Worm (Caenorhabditis elegans) whole organism, L1 larva: ENCODE measurements around the gene W03H9.2.

Experiments
- C16A3.4 ChIP-seq: fragments of 150-350 bp; optimal IDR thresholded peaks from 2 replicates; lab custom pipeline; 2014; ENCODE audit warnings: missing biosample characterization, missing genetic modification characterization
- C34B4.2 ChIP-seq: sonication (generic microtip); optimal IDR thresholded peaks from 2 replicates; lab custom pipeline; 2017; ENCODE audit warnings: mild to moderate bottlenecking, missing genetic modification characterization, missing compliant biosample characterization
- Y116A8C.19 ChIP-seq: sonication (generic microtip); optimal IDR thresholded peaks from 2 replicates; lab custom pipeline; 2016; ENCODE audit warnings: missing compliant biosample characterization, missing genetic modification characterization, borderline replicate concordance
- aly-2 ChIP-seq: fragments of 150-350 bp; optimal IDR thresholded peaks from 2 replicates; lab custom pipeline; 2014; ENCODE audit warnings: missing biosample characterization, missing genetic modification characterization
- ama-1 ChIP-seq: fragments of 150-350 bp; optimal IDR thresholded peaks from 2 replicates; lab custom pipeline; 2014
- blmp-1 ChIP-seq: fragments of 150-350 bp; optimal IDR thresholded peaks from 2 replicates; lab custom pipeline; 2014; ENCODE audit warnings: missing biosample characterization, missing genetic modification characterization
- dpl-1 ChIP-seq, 3 experiments: fragments of 150-350 bp in 2 of 3; sonication (generic microtip) in 1 of 3; optimal IDR thresholded peaks; 2 replicates each; lab custom pipeline; 2014 to 2017; ENCODE audit warnings: missing biosample characterization in 3 of 3, missing genetic modification characterization in 3 of 3, missing genetic modification reagents in 3 of 3
- dsc-1 ChIP-seq: sonication (generic microtip); optimal IDR thresholded peaks from 2 replicates; lab custom pipeline; 2016; ENCODE audit warnings: mild to moderate bottlenecking, missing genetic modification characterization, missing compliant biosample characterization
- efl-1 ChIP-seq, 4 experiments: fragments of 150-350 bp; optimal IDR thresholded peaks in 3 of 4; peaks in 1 of 4; 1 replicate in 1 of 4; 2 replicates in 3 of 4; lab custom pipeline; 2014; ENCODE audit warnings: missing biosample characterization in 2 of 4, missing genetic modification characterization in 2 of 4, missing genetic modification reagents in 2 of 4
- efl-3 ChIP-seq: fragments of 200-800 bp; sonication (Bioruptor generic); optimal IDR thresholded peaks from 2 replicates; lab custom pipeline; 2018; ENCODE audit warnings: mild to moderate bottlenecking, missing genetic modification characterization, missing compliant biosample characterization
- egl-27 ChIP-seq, 2 experiments: fragments of 150-350 bp in 1 of 2; sonication (generic microtip); optimal IDR thresholded peaks; 3 replicates each; lab custom pipeline; 2017 to 2018; ENCODE audit warnings: missing biosample characterization in 2 of 2, missing genetic modification characterization in 2 of 2, missing genetic modification reagents in 2 of 2
- elt-2 ChIP-seq: sonication (generic microtip); optimal IDR thresholded peaks from 2 replicates; lab custom pipeline; 2016; ENCODE audit warnings: missing genetic modification characterization, mild to moderate bottlenecking, inconsistent platforms, missing compliant biosample characterization, missing genetic modification reagents
- fkh-10 ChIP-seq: sonication (generic microtip); optimal IDR thresholded peaks from 2 replicates; lab custom pipeline; 2017; ENCODE audit warnings: missing biosample characterization, missing genetic modification reagents, missing genetic modification characterization
- fkh-8 ChIP-seq: sonication (generic microtip); optimal IDR thresholded peaks from 2 replicates; lab custom pipeline; 2016; ENCODE audit warnings: mild to moderate bottlenecking, missing genetic modification characterization, missing compliant biosample characterization
- hlh-17 ChIP-seq: fragments of 200-800 bp; sonication (Bioruptor generic); optimal IDR thresholded peaks from 2 replicates; lab custom pipeline; 2018; ENCODE audit warnings: missing genetic modification characterization, mild to moderate bottlenecking, missing compliant biosample characterization, moderate library complexity, borderline replicate concordance
- hlh-4 ChIP-seq: sonication (generic microtip); optimal IDR thresholded peaks from 2 replicates; lab custom pipeline; 2016; ENCODE audit warnings: mild to moderate bottlenecking, missing genetic modification characterization, missing compliant biosample characterization
- hpl-2 ChIP-seq: fragments of 150-350 bp; optimal IDR thresholded peaks from 2 replicates; lab custom pipeline; 2014; ENCODE audit warnings: missing biosample characterization, missing genetic modification reagents, missing genetic modification characterization
- lin-13 ChIP-seq: fragments of 150-350 bp; optimal IDR thresholded peaks from 2 replicates; lab custom pipeline; 2014; ENCODE audit warnings: missing biosample characterization, missing genetic modification reagents, missing genetic modification characterization
- lin-14 ChIP-seq: fragments of 200-800 bp; sonication (Bioruptor generic); optimal IDR thresholded peaks from 2 replicates; lab custom pipeline; 2018; ENCODE audit warnings: mild to moderate bottlenecking, missing genetic modification characterization, moderate library complexity, missing compliant biosample characterization
- lin-15B ChIP-seq: fragments of 150-350 bp; sonication (generic microtip); optimal IDR thresholded peaks from 3 replicates; lab custom pipeline; 2014; ENCODE audit warnings: missing biosample characterization, missing genetic modification characterization
- lin-39 ChIP-seq: fragments of 150-350 bp; optimal IDR thresholded peaks from 2 replicates; lab custom pipeline; 2014; ENCODE audit warnings: missing biosample characterization, missing genetic modification reagents, missing genetic modification characterization
- lsy-2 ChIP-seq, 2 experiments: fragments of 150-350 bp; optimal IDR thresholded peaks; 2 replicates each; lab custom pipeline; 2014; ENCODE audit warnings: missing biosample characterization in 2 of 2, missing genetic modification characterization in 2 of 2
- mef-2 ChIP-seq: fragments of 150-350 bp; optimal IDR thresholded peaks from 2 replicates; lab custom pipeline; 2014; ENCODE audit warnings: missing biosample characterization, missing genetic modification characterization
- nhr-11 ChIP-seq: fragments of 150-350 bp; optimal IDR thresholded peaks from 2 replicates; lab custom pipeline; 2014; ENCODE audit warnings: missing biosample characterization, missing genetic modification characterization
- nhr-19 ChIP-seq: fragments of 200-800 bp; sonication (Bioruptor generic); conservative IDR thresholded peaks from 2 replicates; pipeline ENCODE4 v1.3.6; 2022; ENCODE audit warnings: missing genetic modification characterization, missing compliant biosample characterization
- nhr-20 ChIP-seq: sonication (generic microtip); optimal IDR thresholded peaks from 2 replicates; lab custom pipeline; 2016; ENCODE audit warnings: mild to moderate bottlenecking, missing genetic modification characterization, missing compliant biosample characterization
- nhr-237 ChIP-seq: fragments of 150-350 bp; optimal IDR thresholded peaks from 2 replicates; lab custom pipeline; 2014; ENCODE audit warnings: missing biosample characterization, missing genetic modification characterization
- nhr-71 ChIP-seq: sonication (generic microtip); optimal IDR thresholded peaks from 2 replicates; lab custom pipeline; 2016; ENCODE audit warnings: mild to moderate bottlenecking, missing genetic modification characterization, moderate library complexity, missing compliant biosample characterization
- nhr-77 ChIP-seq: fragments of 150-350 bp; optimal IDR thresholded peaks from 2 replicates; lab custom pipeline; 2014; ENCODE audit warnings: missing biosample characterization, missing genetic modification characterization
- pax-3 ChIP-seq: fragments of 200-800 bp; sonication (Bioruptor generic); optimal IDR thresholded peaks from 2 replicates; lab custom pipeline; 2018; ENCODE audit warnings: mild to moderate bottlenecking, missing genetic modification characterization, moderate library complexity, missing compliant biosample characterization
- rnt-1 ChIP-seq: sonication (generic microtip); optimal IDR thresholded peaks from 2 replicates; lab custom pipeline; 2016; ENCODE audit warnings: mild to moderate bottlenecking, missing genetic modification characterization, moderate library complexity, missing compliant biosample characterization
- snpc-4 ChIP-seq: fragments of 150-350 bp; optimal IDR thresholded peaks from 2 replicates; lab custom pipeline; 2014; ENCODE audit warnings: missing biosample characterization, missing genetic modification characterization
- sox-4 ChIP-seq: sonication (generic microtip); optimal IDR thresholded peaks from 2 replicates; lab custom pipeline; 2016; ENCODE audit warnings: missing genetic modification characterization, missing compliant biosample characterization
- tlp-1 ChIP-seq: fragments of 150-350 bp; optimal IDR thresholded peaks from 2 replicates; lab custom pipeline; 2014; ENCODE audit warnings: missing biosample characterization, missing genetic modification characterization
- unc-130 ChIP-seq: fragments of 150-350 bp; optimal IDR thresholded peaks from 2 replicates; lab custom pipeline; 2017; ENCODE audit warnings: missing biosample characterization, missing genetic modification characterization, inconsistent platforms
- unc-86 ChIP-seq: sonication (generic microtip); optimal IDR thresholded peaks from 2 replicates; lab custom pipeline; 2016; ENCODE audit warnings: missing genetic modification characterization, missing compliant biosample characterization
- ztf-4 ChIP-seq: fragments of 150-350 bp; optimal IDR thresholded peaks from 2 replicates; lab custom pipeline; 2014; ENCODE audit warnings: missing biosample characterization, missing genetic modification characterization

W03H9.2 gene

ce11 chrII:14178233-14178969, 34.7 kb upstream of the W03H9.2 start, which contains the start of gene efhd-1:
Gene efhd-1 (plus strand): TSS chrII:14178814.
- TF ChIP-seq C16A3.4 (tag; lab: Kevin White, UChicago) (no peak), nhr-20 (tag; lab: Kevin White, UChicago) (no peak), ztf-4 (tag; lab: Kevin White, UChicago) (no peak), egl-27 (tag; optimal IDR thresholded peaks at IDR 0.05; lab: Kevin White, UChicago) (no peak), efl-1 (optimal IDR thresholded peaks at IDR 0.05; lab: Kevin White, UChicago) (no peak), efl-1 (GFP tag; optimal IDR thresholded peaks at IDR 0.05 in 1 of 2; lab: Kevin White, UChicago) (peak in 1 of 2 experiments; percentile 44), lin-39 (tag; lab: Kevin White, UChicago) (peak; percentile 40), hlh-17 (no peak), mef-2 (tag; lab: Kevin White, UChicago) (no peak), lin-15B (no peak), hlh-4 (tag; lab: Kevin White, UChicago) (no peak), nhr-71 (tag; lab: Kevin White, UChicago) (peak; percentile 30), tlp-1 (tag; lab: Kevin White, UChicago) (no peak), unc-130 (peak; percentile 0), nhr-77 (tag; lab: Kevin White, UChicago) (no peak), fkh-10 (GFP tag; lab: Kevin White, UChicago) (no peak), aly-2 (tag; lab: Kevin White, UChicago) (no peak), dsc-1 (tag; lab: Kevin White, UChicago) (no peak), lin-14 (GFP tag; lab: Kevin White, UChicago) (peak; percentile 65), unc-86 (tag; lab: Kevin White, UChicago) (no peak), hpl-2 (GFP tag; lab: Kevin White, UChicago) (no peak), lsy-2 (tag; optimal IDR thresholded peaks at IDR 0.05; lab: Kevin White, UChicago) (peak in 1 of 2 experiments; percentile 18), nhr-237 (tag; lab: Kevin White, UChicago) (no peak), pax-3 (tag; lab: Kevin White, UChicago) (no peak), elt-2 (no peak), rnt-1 (tag; lab: Kevin White, UChicago) (peak; percentile 67)

ce11 chrII:14176642-14177041, 33.0 kb upstream of the W03H9.2 start:
- TF ChIP-seq elt-2 (no peak), efl-1 (optimal IDR thresholded peaks at IDR 0.05; lab: Kevin White, UChicago) (no peak), efl-1 (GFP tag; optimal IDR thresholded peaks at IDR 0.05 in 1 of 2; lab: Kevin White, UChicago) (peak in 1 of 2 experiments; percentile 42), rnt-1 (tag; lab: Kevin White, UChicago) (peak; percentile 26), C34B4.2 (tag; lab: Kevin White, UChicago) (no peak), unc-130 (no peak), lin-14 (GFP tag; lab: Kevin White, UChicago) (peak; percentile 59), fkh-8 (tag; lab: Kevin White, UChicago) (no peak), fkh-10 (GFP tag; lab: Kevin White, UChicago) (no peak)

ce11 chrII:14175099-14175498, 31.4 kb upstream of the W03H9.2 start, which contains the start of gene Y48B6A.5:
Gene Y48B6A.5 (minus strand): TSS chrII:14175199.
- TF ChIP-seq lin-13 (GFP tag; lab: Kevin White, UChicago) = no peak
- TF ChIP-seq unc-86 (tag; lab: Kevin White, UChicago) = no peak
- TF ChIP-seq sox-4 = no peak
- no peak for TF ChIP-seq nhr-19 (GFP tag; lab: Robert Waterston, UW)
- TF ChIP-seq efl-3 (GFP tag; lab: Kevin White, UChicago) = no peak
- TF ChIP-seq dpl-1 (GFP tag; optimal IDR thresholded peaks at IDR 0.05; lab: Kevin White, UChicago) = no peak
- TF ChIP-seq Y116A8C.19 (tag; lab: Kevin White, UChicago) = no peak
- no peak for TF ChIP-seq ama-1
- no peak for TF ChIP-seq snpc-4 (tag; lab: Kevin White, UChicago)
- no peak for TF ChIP-seq blmp-1
- TF ChIP-seq pax-3 (tag; lab: Kevin White, UChicago) = no peak
- no peak for TF ChIP-seq nhr-11 (tag; lab: Kevin White, UChicago)
